Worm (Caenorhabditis elegans) whole organism, mixed stage, embryonic: Measurements from ENCODE around the gene nspg-11.
A peak's percentile ranks its signal among the peaks of the same experiment; 100 is the strongest.

ENCODE experiments used
- M03D4.4 ChIP-seq: sonication (generic microtip); optimal IDR thresholded peaks from 2 replicates; lab custom pipeline; 2017; ENCODE audit warnings: mild to moderate bottlenecking, missing genetic modification characterization, missing compliant biosample characterization
- bed-3 ChIP-seq: fragments of 200-800 bp; sonication (Bioruptor generic); optimal IDR thresholded peaks from 3 replicates; lab custom pipeline; 2018; ENCODE audit warnings: mild to moderate bottlenecking, missing genetic modification characterization, moderate library complexity, missing compliant biosample characterization
- blmp-1 ChIP-seq: fragments of 150-350 bp; optimal IDR thresholded peaks from 2 replicates; lab custom pipeline; 2014; ENCODE audit warnings: missing biosample characterization, missing genetic modification characterization
- ceh-39 ChIP-seq: fragments of 150-350 bp; optimal IDR thresholded peaks from 2 replicates; lab custom pipeline; 2014; ENCODE audit warnings: missing biosample characterization, missing genetic modification characterization
- ceh-43 ChIP-seq: fragments of 200-800 bp; sonication (Bioruptor generic); optimal IDR thresholded peaks from 2 replicates; lab custom pipeline; 2018; ENCODE audit warnings: mild to moderate bottlenecking, missing genetic modification characterization, moderate library complexity, missing compliant biosample characterization
- ceh-83 ChIP-seq: fragments of 200-800 bp; sonication (Bioruptor generic); optimal IDR thresholded peaks from 2 replicates; lab custom pipeline; 2018; ENCODE audit warnings: mild to moderate bottlenecking, missing genetic modification characterization, missing compliant biosample characterization
- ces-1 ChIP-seq: fragments of 150-350 bp; optimal IDR thresholded peaks from 2 replicates; lab custom pipeline; 2014; ENCODE audit warnings: missing biosample characterization, missing genetic modification reagents, missing genetic modification characterization
- cnd-1 ChIP-seq: fragments of 200-800 bp; sonication (Bioruptor generic); optimal IDR thresholded peaks from 2 replicates; lab custom pipeline; 2018; ENCODE audit warnings: mild to moderate bottlenecking, missing genetic modification characterization, missing compliant biosample characterization
- elt-1 ChIP-seq: sonication (generic microtip); optimal IDR thresholded peaks from 2 replicates; lab custom pipeline; 2017; ENCODE audit warnings: missing genetic modification characterization, mild to moderate bottlenecking, missing compliant biosample characterization, antibody characterized with exemption, moderate library complexity, borderline replicate concordance; ENCODE audit not compliant: insufficient read depth
- elt-3 ChIP-seq: fragments of 150-350 bp; optimal IDR thresholded peaks from 2 replicates; lab custom pipeline; 2014; ENCODE audit warnings: missing biosample characterization, missing genetic modification characterization
- ham-2 ChIP-seq: fragments of 200-800 bp; sonication (Bioruptor generic); optimal IDR thresholded peaks from 2 replicates; lab custom pipeline; 2018; ENCODE audit warnings: mild to moderate bottlenecking, missing genetic modification characterization, missing compliant biosample characterization
- hlh-1 ChIP-seq: fragments of 150-350 bp; optimal IDR thresholded peaks from 2 replicates; lab custom pipeline; 2014; ENCODE audit warnings: missing biosample characterization, missing genetic modification reagents, missing genetic modification characterization
- lin-13 ChIP-seq: fragments of 150-350 bp; optimal IDR thresholded peaks from 2 replicates; lab custom pipeline; 2014; ENCODE audit warnings: missing biosample characterization, missing genetic modification characterization
- lsy-2 ChIP-seq: fragments of 150-350 bp; optimal IDR thresholded peaks from 2 replicates; lab custom pipeline; 2014; ENCODE audit warnings: missing biosample characterization, missing genetic modification characterization
- mab-5 ChIP-seq: fragments of 150-350 bp; optimal IDR thresholded peaks from 2 replicates; lab custom pipeline; 2014; ENCODE audit warnings: missing biosample characterization, missing genetic modification characterization
- mep-1 ChIP-seq: fragments of 150-350 bp; optimal IDR thresholded peaks from 2 replicates; lab custom pipeline; 2017; ENCODE audit warnings: missing biosample characterization, missing genetic modification reagents, missing genetic modification characterization, inconsistent platforms
- mls-2 ChIP-seq: sonication (generic microtip); optimal IDR thresholded peaks from 2 replicates; lab custom pipeline; 2016; ENCODE audit warnings: mild to moderate bottlenecking, missing genetic modification characterization, moderate library complexity, missing compliant biosample characterization
- nhr-12 ChIP-seq: fragments of 150-350 bp; optimal IDR thresholded peaks from 2 replicates; lab custom pipeline; 2014; ENCODE audit warnings: missing biosample characterization, missing genetic modification characterization
- nhr-2 ChIP-seq: fragments of 150-350 bp; optimal IDR thresholded peaks from 2 replicates; lab custom pipeline; 2014; ENCODE audit warnings: missing biosample characterization, missing genetic modification characterization
- nhr-237 ChIP-seq: fragments of 150-350 bp; optimal IDR thresholded peaks from 2 replicates; lab custom pipeline; 2014; ENCODE audit warnings: missing biosample characterization, missing genetic modification characterization
- pha-4 ChIP-seq: fragments of 150-350 bp; optimal IDR thresholded peaks from 2 replicates; lab custom pipeline; 2018; ENCODE audit warnings: missing biosample characterization, missing genetic modification reagents, missing genetic modification characterization
- sem-2 ChIP-seq: fragments of 200-800 bp; sonication (Bioruptor generic); optimal IDR thresholded peaks from 2 replicates; lab custom pipeline; 2018; ENCODE audit warnings: mild to moderate bottlenecking, missing genetic modification characterization, missing compliant biosample characterization
- snpc-4 ChIP-seq: fragments of 150-350 bp; optimal IDR thresholded peaks from 2 replicates; lab custom pipeline; 2014; ENCODE audit warnings: missing biosample characterization, missing genetic modification characterization
- sptf-1 ChIP-seq: sonication (generic microtip); optimal IDR thresholded peaks from 2 replicates; lab custom pipeline; 2017; ENCODE audit warnings: mild to moderate bottlenecking, missing genetic modification characterization, moderate library complexity, missing compliant biosample characterization
- unc-39 ChIP-seq: fragments of 150-350 bp; optimal IDR thresholded peaks from 2 replicates; lab custom pipeline; 2014; ENCODE audit warnings: missing biosample characterization, missing genetic modification characterization
- unc-62 ChIP-seq: fragments of 150-350 bp; optimal IDR thresholded peaks from 2 replicates; lab custom pipeline; 2014; ENCODE audit warnings: missing biosample characterization, missing genetic modification reagents, missing genetic modification characterization
- zip-8 ChIP-seq: fragments of 150-350 bp; optimal IDR thresholded peaks from 2 replicates; lab custom pipeline; 2014; ENCODE audit warnings: missing biosample characterization, missing genetic modification characterization
- ztf-11 ChIP-seq: fragments of 150-350 bp; optimal IDR thresholded peaks from 2 replicates; lab custom pipeline; 2014; ENCODE audit warnings: missing biosample characterization, missing genetic modification characterization

nspg-11 gene

ce11 chrIV:9323989-9324506 is at the start of gene nspg-11, which contains the start of gene F49C12.15:
TSS of gene nspg-11 (minus strand) at chrIV:9324089.
TSS of gene F49C12.15 (plus strand) at chrIV:9324456.
- no peak for TF ChIP-seq hlh-1 (tag; lab: Kevin White, UChicago)
- TF ChIP-seq lin-13 (tag; lab: Kevin White, UChicago), result no peak
- TF ChIP-seq unc-62, result no peak
- no peak for TF ChIP-seq lsy-2 (tag; lab: Kevin White, UChicago)
- TF ChIP-seq ces-1 (GFP tag; lab: Kevin White, UChicago), result no peak

ce11 chrIV:9371126-9371525 is 47.2 kb upstream of the nspg-11 start, which contains the start of gene fbxc-58:
TSS of gene fbxc-58 (plus strand) at chrIV:9371508.
- TF ChIP-seq ces-1 (GFP tag; lab: Kevin White, UChicago) (peak; percentile 53), elt-1 (no peak), cnd-1 (tag; lab: Kevin White, UChicago) (no peak), ceh-43 (GFP tag; lab: Kevin White, UChicago) (no peak), nhr-237 (tag; lab: Kevin White, UChicago) (no peak)
- TF ChIP-seq, all 35 proteins: peak for 1

ce11 chrIV:9367852-9368627 is 44.2 kb upstream of the nspg-11 start:
- no peak for TF ChIP-seq ceh-43 (GFP tag; lab: Kevin White, UChicago)
- peak; percentile 55 for TF ChIP-seq pha-4 (tag; lab: Kevin White, UChicago)
- peak; percentile 2 for TF ChIP-seq ces-1 (GFP tag; lab: Kevin White, UChicago)
- no peak for TF ChIP-seq sem-2 (GFP tag; lab: Kevin White, UChicago)
- TF ChIP-seq hlh-1 (tag; lab: Kevin White, UChicago), result peak; percentile 29
- no peak for TF ChIP-seq nhr-237 (tag; lab: Kevin White, UChicago)
- no peak for TF ChIP-seq ceh-83 (GFP tag; lab: Kevin White, UChicago)

ce11 chrIV:9366411-9366810 is 42.5 kb upstream of the nspg-11 start, which contains the start of gene pezo-1:
TSS of gene pezo-1 (minus strand) at chrIV:9366511.
- no peak for TF ChIP-seq pha-4 (tag; lab: Kevin White, UChicago)
- TF ChIP-seq unc-62, result no peak
- peak; percentile 71 for TF ChIP-seq lsy-2 (tag; lab: Kevin White, UChicago)
- TF ChIP-seq nhr-2 (tag; lab: Kevin White, UChicago), result no peak
- no peak for TF ChIP-seq M03D4.4 (tag; lab: Kevin White, UChicago)

ce11 chrIV:9353728-9354127 is 29.8 kb upstream of the nspg-11 start:
- TF ChIP-seq nhr-12 (no peak), mls-2 (no peak), bed-3 (no peak), ceh-39 (tag; lab: Kevin White, UChicago) (no peak), sptf-1 (tag; lab: Kevin White, UChicago) (no peak), elt-3 (tag; lab: Kevin White, UChicago) (no peak), ceh-43 (GFP tag; lab: Kevin White, UChicago) (no peak), ztf-11 (tag; lab: Kevin White, UChicago) (no peak), mab-5 (tag; lab: Kevin White, UChicago) (no peak), nhr-2 (tag; lab: Kevin White, UChicago) (no peak), zip-8 (tag; lab: Kevin White, UChicago) (no peak), blmp-1 (tag; lab: Kevin White, UChicago) (no peak), lin-13 (tag; lab: Kevin White, UChicago) (no peak), ham-2 (no peak)
- TF ChIP-seq, all 35 proteins: peak for 0

- TF ChIP-seq sptf-1 (tag; lab: Kevin White, UChicago), result no peak
- TF ChIP-seq, all 35 proteins: peak for 0
Measured at ce11 chrIV:9343102-9343599, 19.3 kb upstream of the nspg-11 start, which contains the start of gene pigc-1. TSS of gene pigc-1 (minus strand) at chrIV:9343152.

ce11 chrIV:9341591-9341990 is 17.7 kb upstream of the nspg-11 start, which contains the start of gene vps-26:
TSS of gene vps-26 (minus strand) at chrIV:9341790.
- TF ChIP-seq nhr-12 (no peak), M03D4.4 (tag; lab: Kevin White, UChicago) (no peak), bed-3 (no peak), nhr-237 (tag; lab: Kevin White, UChicago) (no peak), ztf-11 (tag; lab: Kevin White, UChicago) (no peak), snpc-4 (tag; lab: Kevin White, UChicago) (no peak), mep-1 (tag; lab: Kevin White, UChicago) (peak; percentile 7), mls-2 (no peak), unc-39 (tag; lab: Kevin White, UChicago) (no peak), ces-1 (GFP tag; lab: Kevin White, UChicago) (peak; percentile 5), unc-62 (no peak)
- TF ChIP-seq, all 35 proteins: peak for 2
